In the genomic region with DNA sequence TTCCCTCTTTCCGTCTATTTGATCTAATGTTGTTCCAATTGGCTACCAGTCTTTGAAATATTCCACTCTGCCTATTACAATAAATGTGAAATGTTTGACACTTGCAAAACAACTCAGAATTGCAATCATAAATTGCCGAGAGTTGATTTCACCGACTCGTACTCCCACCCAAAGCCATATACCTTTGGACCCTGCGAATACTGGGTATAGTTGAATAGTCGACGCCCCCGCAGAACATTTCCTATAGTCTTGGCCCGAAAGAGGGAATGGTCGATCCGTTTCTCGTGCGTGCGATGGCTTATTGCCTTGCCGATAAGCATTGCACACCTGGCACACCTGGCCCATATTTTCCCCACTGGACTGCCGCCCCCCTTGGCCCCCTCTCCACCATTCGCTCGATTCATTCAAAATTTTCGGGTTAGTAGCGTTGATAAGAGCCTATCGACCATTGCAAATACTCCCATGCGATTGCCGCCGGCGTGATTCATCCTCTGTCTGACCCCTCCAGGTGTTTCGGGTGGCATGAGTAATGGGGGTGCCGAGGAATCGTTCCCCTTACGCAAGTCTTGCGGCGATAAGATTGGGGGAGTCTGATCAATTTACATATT, we compare ENCODE assay signal across 1 fruit fly cellular context.
TF ChIP-seq lines count a peak whose summit lies in the region.

No protein-coding gene starts in this region.

TF ChIP-seq in whole organism, embryonic, 481 proteins besides CTCF, POLR2A, EP300 and RAD21 (continued from another document and continues in another):
- 0 out of 2 replicates have a peak, but pooled peaks have one; percentile 20 for TF ChIP-seq ranshi (GFP tag; IDR thresholded peaks at IDR 0.05; lab: Robert Waterston, UW)
- TF ChIP-seq slbo (GFP tag; IDR thresholded peaks at IDR 0.05; lab: Robert Waterston, UW), result peak; percentile 73
- TF ChIP-seq BtbVII (GFP tag; optimal IDR thresholded peaks at IDR 0.05; lab: Kevin White, UChicago), result no peak
- no peak for TF ChIP-seq CG11723 (GFP tag; optimal IDR thresholded peaks at IDR 0.05; lab: Kevin White, UChicago)
- no peak for TF ChIP-seq crc (GFP tag; optimal IDR thresholded peaks at IDR 0.05; lab: Kevin White, UChicago)
- no peak for TF ChIP-seq eyg (GFP tag; optimal IDR thresholded peaks at IDR 0.05; lab: Kevin White, UChicago)
- peak; percentile 17 for TF ChIP-seq ATbp (GFP tag; optimal IDR thresholded peaks at IDR 0.05; lab: Kevin White, UChicago)
- TF ChIP-seq CG13296 (GFP tag; optimal IDR thresholded peaks at IDR 0.05; lab: Kevin White, UChicago), result peak; percentile 52
- no peak for TF ChIP-seq Trl (optimal IDR thresholded peaks at IDR 0.05; lab: Kevin White, UChicago)
- peak; percentile 5 for TF ChIP-seq Trl (GFP tag; optimal IDR thresholded peaks at IDR 0.05; lab: Kevin White, UChicago)
- TF ChIP-seq Blimp-1 (GFP tag; optimal IDR thresholded peaks at IDR 0.05; lab: Kevin White, UChicago), result peak; percentile 2
- TF ChIP-seq CG16779 (GFP tag; IDR thresholded peaks at IDR 0.05; lab: Robert Waterston, UW), result 0 out of 2 replicates have a peak, but pooled peaks have one; percentile 61
- TF ChIP-seq Fer3 (tag; optimal IDR thresholded peaks at IDR 0.05; lab: Kevin White, UChicago), result no peak
- TF ChIP-seq CG10267 (tag; optimal IDR thresholded peaks at IDR 0.05; lab: Kevin White, UChicago), result no peak
- TF ChIP-seq CG12769 (tag; optimal IDR thresholded peaks at IDR 0.05; lab: Kevin White, UChicago), result peak; percentile 96
- TF ChIP-seq CG8388 (GFP tag; optimal IDR thresholded peaks at IDR 0.05; lab: Kevin White, UChicago), result peak; percentile 6
- TF ChIP-seq Side (GFP tag; optimal IDR thresholded peaks at IDR 0.05; lab: Kevin White, UChicago), result peak; percentile 33
- peak; percentile 7 for TF ChIP-seq CG3281 (GFP tag; optimal IDR thresholded peaks at IDR 0.05; lab: Kevin White, UChicago)
- TF ChIP-seq lab (GFP tag; optimal IDR thresholded peaks at IDR 0.05; lab: Kevin White, UChicago), result peak; percentile 57
- no peak for TF ChIP-seq hkb (optimal IDR thresholded peaks at IDR 0.05; lab: Kevin White, UChicago)
- TF ChIP-seq hkb (GFP tag; IDR thresholded peaks at IDR 0.05; lab: Robert Waterston, UW), result peak; percentile 29; the same call in 1 of the 2 replicates
- no peak for TF ChIP-seq dmrt11E (tag; optimal IDR thresholded peaks at IDR 0.05; lab: Kevin White, UChicago)
- TF ChIP-seq Oli (tag; optimal IDR thresholded peaks at IDR 0.05; lab: Kevin White, UChicago), result peak; percentile 8
- no peak for TF ChIP-seq CG10565 (GFP tag; optimal IDR thresholded peaks at IDR 0.05; lab: Kevin White, UChicago)
- no peak for TF ChIP-seq Deaf1 (tag; optimal IDR thresholded peaks at IDR 0.05; lab: Kevin White, UChicago)
- TF ChIP-seq CG4424 (GFP tag; optimal IDR thresholded peaks at IDR 0.05; lab: Kevin White, UChicago), result peak; percentile 3
- TF ChIP-seq shn (GFP tag; optimal IDR thresholded peaks at IDR 0.05; lab: Kevin White, UChicago), result no peak
- TF ChIP-seq ssp (GFP tag; IDR thresholded peaks at IDR 0.05; lab: Robert Waterston, UW), result no peak
- peak in 1 of 2 experiments; percentile 46 for TF ChIP-seq Hr78 (GFP tag; optimal IDR thresholded peaks at IDR 0.05; lab: Kevin White, UChicago)
- TF ChIP-seq HLH54F (GFP tag; optimal IDR thresholded peaks at IDR 0.05; lab: Kevin White, UChicago), result peak; percentile 44
- peak; percentile 31 for TF ChIP-seq CG7839 (tag; optimal IDR thresholded peaks at IDR 0.05; lab: Kevin White, UChicago)
- peak; percentile 11; the same call in 1 of the 2 replicates for TF ChIP-seq MBD-R2 (GFP tag; IDR thresholded peaks at IDR 0.05; lab: Robert Waterston, UW)
- TF ChIP-seq CG8924 (tag; optimal IDR thresholded peaks at IDR 0.05; lab: Kevin White, UChicago), result peak; percentile 5
- TF ChIP-seq otp (GFP tag; IDR thresholded peaks at IDR 0.05; lab: Robert Waterston, UW), result 0 out of 3 replicates have a peak, but pooled peaks have one; percentile 24
- no peak for TF ChIP-seq CG11695 (GFP tag; IDR thresholded peaks at IDR 0.05; lab: Robert Waterston, UW)
- 0 out of 2 replicates have a peak, but pooled peaks have one; percentile 25 for TF ChIP-seq Ada2b (GFP tag; IDR thresholded peaks at IDR 0.05; lab: Robert Waterston, UW)
- no peak for TF ChIP-seq CG14667 (GFP tag; IDR thresholded peaks at IDR 0.05; lab: Robert Waterston, UW)
- no peak for TF ChIP-seq dm (GFP tag; optimal IDR thresholded peaks at IDR 0.05; lab: Kevin White, UChicago)
- TF ChIP-seq Adf1 (GFP tag; IDR thresholded peaks at IDR 0.05; lab: Robert Waterston, UW), result peak; percentile 24; the same call in 1 of the 2 replicates
- no peak for TF ChIP-seq bcd (GFP tag; optimal IDR thresholded peaks at IDR 0.05; lab: Kevin White, UChicago)
- TF ChIP-seq CG15269 (tag; optimal IDR thresholded peaks at IDR 0.05; lab: Kevin White, UChicago), result peak; percentile 35
- no peak for TF ChIP-seq CG12104 (GFP tag; optimal IDR thresholded peaks at IDR 0.05; lab: Kevin White, UChicago)
- 0 out of 2 replicates have a peak, but pooled peaks have one; percentile 5 for TF ChIP-seq ham (GFP tag; IDR thresholded peaks at IDR 0.05; lab: Robert Waterston, UW)
- TF ChIP-seq CG30403 (GFP tag; optimal IDR thresholded peaks at IDR 0.05; lab: Kevin White, UChicago), result peak; percentile 12
- TF ChIP-seq CG6854 (GFP tag; optimal IDR thresholded peaks at IDR 0.05; lab: Kevin White, UChicago), result no peak
- TF ChIP-seq Sox102F (GFP tag; optimal IDR thresholded peaks at IDR 0.05; lab: Kevin White, UChicago), result peak; percentile 37
- TF ChIP-seq al (GFP tag; IDR thresholded peaks at IDR 0.05; lab: Robert Waterston, UW), result peak; percentile 55; the same call in 1 of the 2 replicates
- no peak for TF ChIP-seq Bgb (GFP tag; IDR thresholded peaks at IDR 0.05; lab: Robert Waterston, UW; ENCODE audit: partially characterized antibody)
- no peak for TF ChIP-seq chif (GFP tag; optimal IDR thresholded peaks at IDR 0.05; lab: Kevin White, UChicago)
- TF ChIP-seq grn (GFP tag; optimal IDR thresholded peaks at IDR 0.05; lab: Kevin White, UChicago), result peak; percentile 7
- no peak for TF ChIP-seq Doc3 (GFP tag; IDR thresholded peaks at IDR 0.05; lab: Robert Waterston, UW; ENCODE audit: partially characterized antibody)
- peak; percentile 82 for TF ChIP-seq cwo (GFP tag; optimal IDR thresholded peaks at IDR 0.05; lab: Kevin White, UChicago)
- TF ChIP-seq Dad (GFP tag; optimal IDR thresholded peaks at IDR 0.05; lab: Kevin White, UChicago), result no peak
- TF ChIP-seq pum (GFP tag; optimal IDR thresholded peaks at IDR 0.05; lab: Kevin White, UChicago), result no peak
- TF ChIP-seq Xrp1 (GFP tag; IDR thresholded peaks at IDR 0.05; lab: Robert Waterston, UW), result no peak
- TF ChIP-seq CG17829 (tag; optimal IDR thresholded peaks at IDR 0.05; lab: Kevin White, UChicago), result no peak
- TF ChIP-seq Taf1 (GFP tag; IDR thresholded peaks at IDR 0.05; lab: Robert Waterston, UW), result 0 out of 2 replicates have a peak, but pooled peaks have one; percentile 41
- peak; percentile 78 for TF ChIP-seq Med (GFP tag; lab: Kevin White, UChicago)
- no peak for TF ChIP-seq Hr3 (GFP tag; optimal IDR thresholded peaks at IDR 0.05; lab: Kevin White, UChicago)
- TF ChIP-seq GATAe (GFP tag; conservative IDR thresholded peaks at IDR 0.05; lab: Robert Waterston, UW), result 0 out of 2 replicates have a peak, but pooled peaks have one; percentile 46
- no peak for TF ChIP-seq repo (GFP tag; optimal IDR thresholded peaks at IDR 0.05; lab: Kevin White, UChicago)
- TF ChIP-seq CG12744 (GFP tag; optimal IDR thresholded peaks at IDR 0.05; lab: Kevin White, UChicago), result no peak
- peak; percentile 28 for TF ChIP-seq Myb (GFP tag; optimal IDR thresholded peaks at IDR 0.05; lab: Kevin White, UChicago)
- no peak for TF ChIP-seq CG10431 (GFP tag; optimal IDR thresholded peaks at IDR 0.05; lab: Kevin White, UChicago)
- TF ChIP-seq sr (GFP tag; IDR thresholded peaks at IDR 0.05; lab: Robert Waterston, UW), result peak; percentile 85
- no peak for TF ChIP-seq CG10979 (tag; optimal IDR thresholded peaks at IDR 0.05; lab: Kevin White, UChicago)
- TF ChIP-seq CG12155 (GFP tag; optimal IDR thresholded peaks at IDR 0.05; lab: Kevin White, UChicago), result peak; percentile 18
- TF ChIP-seq CG13894 (tag; optimal IDR thresholded peaks at IDR 0.05; lab: Kevin White, UChicago), result no peak
- peak; percentile 22 for TF ChIP-seq CoRest (tag; optimal IDR thresholded peaks at IDR 0.05; lab: Kevin White, UChicago)
- peak; percentile 24 to 44 for TF ChIP-seq dpn (GFP tag; optimal IDR thresholded peaks at IDR 0.05; lab: Kevin White, UChicago)
- TF ChIP-seq E2f1 (GFP tag; IDR thresholded peaks at IDR 0.05; lab: Robert Waterston, UW), result no peak
- 0 out of 3 replicates have a peak, but pooled peaks have one; percentile 47 for TF ChIP-seq CG2889 (GFP tag; IDR thresholded peaks at IDR 0.05; lab: Robert Waterston, UW)
- TF ChIP-seq CG8281 (tag; optimal IDR thresholded peaks at IDR 0.05; lab: Kevin White, UChicago), result no peak
- peak; percentile 39 for TF ChIP-seq dmrt99B (tag; optimal IDR thresholded peaks at IDR 0.05; lab: Kevin White, UChicago)
- TF ChIP-seq CG17568 (GFP tag; optimal IDR thresholded peaks at IDR 0.05; lab: Kevin White, UChicago), result no peak
- no peak for TF ChIP-seq salm (tag; optimal IDR thresholded peaks at IDR 0.05; lab: Kevin White, UChicago)
- no peak for TF ChIP-seq CG3838 (GFP tag; optimal IDR thresholded peaks at IDR 0.05; lab: Kevin White, UChicago)
- peak; percentile 71; the same call in 2 of the 4 replicates for TF ChIP-seq chinmo (GFP tag; IDR thresholded peaks at IDR 0.05; lab: Robert Waterston, UW; ENCODE audit: partially characterized antibody)
- no peak for TF ChIP-seq Mad (GFP tag; optimal IDR thresholded peaks at IDR 0.05; lab: Kevin White, UChicago)
- TF ChIP-seq CG6813 (GFP tag; optimal IDR thresholded peaks at IDR 0.05; lab: Kevin White, UChicago), result no peak
- peak; percentile 42 for TF ChIP-seq CG18599 (GFP tag; optimal IDR thresholded peaks at IDR 0.05; lab: Kevin White, UChicago)
- TF ChIP-seq zfh2 (GFP tag; optimal IDR thresholded peaks at IDR 0.05; lab: Kevin White, UChicago), result peak; percentile 11
- TF ChIP-seq Bteb2 (GFP tag; optimal IDR thresholded peaks at IDR 0.05; lab: Kevin White, UChicago), result peak; percentile 21
- TF ChIP-seq slou (GFP tag; optimal IDR thresholded peaks at IDR 0.05; lab: Kevin White, UChicago), result no peak
- TF ChIP-seq CG10209 (GFP tag; optimal IDR thresholded peaks at IDR 0.05; lab: Kevin White, UChicago), result peak; percentile 20
- TF ChIP-seq toy (GFP tag; IDR thresholded peaks at IDR 0.05; lab: Robert Waterston, UW), result 0 out of 2 replicates have a peak, but pooled peaks have one; percentile 33
- TF ChIP-seq CG12219 (GFP tag; optimal IDR thresholded peaks at IDR 0.05; lab: Kevin White, UChicago), result peak; percentile 1
- TF ChIP-seq Atf-2 (GFP tag; optimal IDR thresholded peaks at IDR 0.05; lab: Kevin White, UChicago), result no peak
- TF ChIP-seq pho (GFP tag; optimal IDR thresholded peaks at IDR 0.05; lab: Kevin White, UChicago), result no peak
- TF ChIP-seq Antp (GFP tag; optimal IDR thresholded peaks at IDR 0.05; lab: Kevin White, UChicago), result peak; percentile 24
- TF ChIP-seq CG16813 (GFP tag; IDR thresholded peaks at IDR 0.05; lab: Robert Waterston, UW; ENCODE audit: partially characterized antibody), result no peak
- TF ChIP-seq Ssrp (tag; optimal IDR thresholded peaks at IDR 0.05; lab: Kevin White, UChicago), result no peak
- no peak for TF ChIP-seq Lim3 (GFP tag; IDR thresholded peaks at IDR 0.05; lab: Robert Waterston, UW)
- TF ChIP-seq mirr (GFP tag; optimal IDR thresholded peaks at IDR 0.05; lab: Kevin White, UChicago), result peak; percentile 22
- TF ChIP-seq grau (tag; optimal IDR thresholded peaks at IDR 0.05; lab: Kevin White, UChicago), result peak; percentile 33
- TF ChIP-seq exex (tag; optimal IDR thresholded peaks at IDR 0.05; lab: Kevin White, UChicago), result peak; percentile 14
- TF ChIP-seq CG15011 (GFP tag; optimal IDR thresholded peaks at IDR 0.05; lab: Kevin White, UChicago), result no peak
- TF ChIP-seq Neu2 (GFP tag; optimal IDR thresholded peaks at IDR 0.05; lab: Kevin White, UChicago; ENCODE audit: borderline replicate concordance), result no peak
- TF ChIP-seq Dfd (GFP tag; optimal IDR thresholded peaks at IDR 0.05; lab: Kevin White, UChicago), result no peak
- peak; percentile 26; the same call in 1 of the 3 replicates for TF ChIP-seq zfh1 (GFP tag; IDR thresholded peaks at IDR 0.05; lab: Robert Waterston, UW)
- no peak for TF ChIP-seq scrt (GFP tag; optimal IDR thresholded peaks at IDR 0.05; lab: Kevin White, UChicago)
- TF ChIP-seq lola (GFP tag; optimal IDR thresholded peaks at IDR 0.05; lab: Kevin White, UChicago), result no peak
- no peak for TF ChIP-seq hb (GFP tag; IDR thresholded peaks at IDR 0.05; lab: Robert Waterston, UW; ENCODE audit: partially characterized antibody)
- peak; percentile 0 for TF ChIP-seq D19A (tag; optimal IDR thresholded peaks at IDR 0.05; lab: Kevin White, UChicago)
- TF ChIP-seq danr (GFP tag; IDR thresholded peaks at IDR 0.05; lab: Robert Waterston, UW), result no peak
- TF ChIP-seq CG13624 (GFP tag; optimal IDR thresholded peaks at IDR 0.05; lab: Kevin White, UChicago), result peak; percentile 23
- peak; percentile 21; the same call in 1 of the 2 replicates for TF ChIP-seq vvl (GFP tag; IDR thresholded peaks at IDR 0.05; lab: Robert Waterston, UW)
- no peak for TF ChIP-seq eve (GFP tag; optimal IDR thresholded peaks at IDR 0.05; lab: Kevin White, UChicago)
- TF ChIP-seq pita (GFP tag; optimal IDR thresholded peaks at IDR 0.05; lab: Kevin White, UChicago), result no peak
- TF ChIP-seq pros (GFP tag; optimal IDR thresholded peaks at IDR 0.05; lab: Kevin White, UChicago), result no peak
- 0 out of 2 replicates have a peak, but pooled peaks have one; percentile 26 for TF ChIP-seq wdn (GFP tag; IDR thresholded peaks at IDR 0.05; lab: Robert Waterston, UW)
- peak; percentile 89 for TF ChIP-seq sug (tag; optimal IDR thresholded peaks at IDR 0.05; lab: Kevin White, UChicago)
- TF ChIP-seq dimm (GFP tag; IDR thresholded peaks at IDR 0.05; lab: Robert Waterston, UW), result 0 out of 2 replicates have a peak, but pooled peaks have one; percentile 22
- TF ChIP-seq CG14014 (GFP tag; IDR thresholded peaks at IDR 0.05; lab: Robert Waterston, UW), result peak; percentile 10; the same call in 1 of the 2 replicates
- TF ChIP-seq btn (GFP tag; optimal IDR thresholded peaks at IDR 0.05; lab: Kevin White, UChicago), result no peak
- TF ChIP-seq D19B (GFP tag; optimal IDR thresholded peaks at IDR 0.05; lab: Kevin White, UChicago), result peak; percentile 75
- TF ChIP-seq Fer1 (GFP tag; optimal IDR thresholded peaks at IDR 0.05; lab: Kevin White, UChicago), result no peak
- TF ChIP-seq CG10959 (GFP tag; IDR thresholded peaks at IDR 0.05; lab: Robert Waterston, UW), result no peak
- TF ChIP-seq da (GFP tag; optimal IDR thresholded peaks at IDR 0.05; lab: Kevin White, UChicago), result peak; percentile 13
- peak; percentile 54 for TF ChIP-seq Hmr (GFP tag; optimal IDR thresholded peaks at IDR 0.05; lab: Kevin White, UChicago)
- peak; percentile 27 for TF ChIP-seq Dip3 (GFP tag; optimal IDR thresholded peaks at IDR 0.05; lab: Kevin White, UChicago)
- TF ChIP-seq CG11504 (tag; optimal IDR thresholded peaks at IDR 0.05; lab: Kevin White, UChicago), result peak; percentile 36
